Worm (Caenorhabditis elegans): ENCODE results near the gene nspe-8.

nspe-8 gene

DNA sequence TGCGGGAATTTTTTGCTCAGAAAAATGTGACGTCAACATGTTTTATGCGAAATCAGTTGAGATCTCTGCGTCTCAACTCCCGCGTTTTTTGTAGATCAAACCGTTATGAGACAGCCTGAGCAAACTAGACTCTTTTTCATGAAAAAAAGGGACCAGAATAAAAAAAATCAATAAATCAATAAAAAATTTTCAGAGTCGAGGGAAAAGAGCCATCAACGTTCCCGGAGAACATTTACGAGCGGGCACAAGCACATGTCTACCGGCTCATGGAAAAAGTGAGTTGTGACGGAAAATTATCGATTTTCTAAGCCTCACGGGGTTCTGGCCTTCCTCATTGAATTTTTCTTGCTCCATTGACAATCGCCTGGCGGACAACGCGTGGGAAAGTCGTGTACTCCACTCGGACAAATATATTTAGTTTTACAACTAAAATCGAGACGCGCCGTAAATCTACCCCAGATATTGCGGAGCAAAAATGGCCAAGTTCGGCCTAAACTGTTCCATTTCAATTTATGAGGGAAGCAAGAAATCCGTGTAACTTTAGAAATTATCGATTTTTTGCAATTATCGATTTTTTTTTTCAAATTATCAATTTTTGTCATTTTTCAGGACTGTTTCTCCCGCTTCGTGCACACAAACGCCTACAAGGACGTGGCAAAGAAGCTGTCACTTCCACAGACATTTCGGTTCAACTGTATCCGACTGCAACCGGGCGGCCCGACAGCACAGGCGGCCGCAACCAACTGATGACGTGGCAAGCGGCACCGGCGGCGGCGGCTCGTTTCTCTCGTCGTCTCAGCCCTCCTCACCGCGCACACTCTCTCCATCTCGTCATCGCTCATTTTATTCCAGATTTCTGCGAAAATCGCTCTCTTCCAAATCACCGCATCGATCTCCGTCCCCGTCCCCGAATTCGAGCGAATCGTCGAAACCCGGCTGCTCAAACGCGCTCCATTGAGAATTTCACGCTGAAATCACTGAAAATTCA, 49.4 kb upstream of the nspe-8 start (continued):
- peak; percentile 61; the same call in 1 of the 2 replicates for TF ChIP-seq egrh-3 (GFP tag; IDR thresholded peaks at IDR 0.05)
- TF ChIP-seq attf-3 (GFP tag; conservative IDR thresholded peaks at IDR 0.05), result 0 out of 2 replicates have a peak, but pooled peaks have one; percentile 8
- TF ChIP-seq mel-28 (tag; optimal IDR thresholded peaks at IDR 0.05; ENCODE audit: borderline replicate concordance), result peak; percentile 16
- no peak for TF ChIP-seq sea-2 (GFP tag; IDR thresholded peaks at IDR 0.05)
- no peak for TF ChIP-seq snpc-4 (GFP tag; optimal IDR thresholded peaks at IDR 0.05)
- peak in 1 of 4 experiments; percentile 4 for TF ChIP-seq snpc-4 (tag; optimal IDR thresholded peaks at IDR 0.05)
- no peak for TF ChIP-seq ama-1 (optimal IDR thresholded peaks at IDR 0.05)
- TF ChIP-seq ama-1 (GFP tag; optimal IDR thresholded peaks at IDR 0.05), result no peak
- TF ChIP-seq Y95B8A.8 (GFP tag; IDR thresholded peaks at IDR 0.05), result no peak
- TF ChIP-seq zfh-2 (GFP tag; conservative IDR thresholded peaks at IDR 0.05), result peak; percentile 94
- TF ChIP-seq Y79H2A.3 (GFP tag; conservative IDR thresholded peaks at IDR 0.05), result no peak
- no peak for TF ChIP-seq F23B12.7 (tag; optimal IDR thresholded peaks at IDR 0.05; ENCODE audit: insufficient read depth)
- TF ChIP-seq zim-3 (tag; optimal IDR thresholded peaks at IDR 0.05), result no peak
- TF ChIP-seq nhr-120 (GFP tag; IDR thresholded peaks at IDR 0.05), result no peak
- TF ChIP-seq attf-6 (GFP tag; IDR thresholded peaks at IDR 0.05), result no peak
- TF ChIP-seq rpc-1 (optimal IDR thresholded peaks at IDR 0.05), result no peak
- no peak for TF ChIP-seq rpc-1 (tag; optimal IDR thresholded peaks at IDR 0.05)
- TF ChIP-seq B0019.2 (GFP tag; conservative IDR thresholded peaks at IDR 0.05), result no peak
- TF ChIP-seq F57A8.1 (GFP tag; optimal IDR thresholded peaks at IDR 0.05), result no peak
- no peak for TF ChIP-seq rcor-1 (GFP tag; IDR thresholded peaks at IDR 0.05)
- peak; percentile 3; the same call in 1 of the 2 replicates for TF ChIP-seq mcd-1 (GFP tag; IDR thresholded peaks at IDR 0.05)

DNA sequence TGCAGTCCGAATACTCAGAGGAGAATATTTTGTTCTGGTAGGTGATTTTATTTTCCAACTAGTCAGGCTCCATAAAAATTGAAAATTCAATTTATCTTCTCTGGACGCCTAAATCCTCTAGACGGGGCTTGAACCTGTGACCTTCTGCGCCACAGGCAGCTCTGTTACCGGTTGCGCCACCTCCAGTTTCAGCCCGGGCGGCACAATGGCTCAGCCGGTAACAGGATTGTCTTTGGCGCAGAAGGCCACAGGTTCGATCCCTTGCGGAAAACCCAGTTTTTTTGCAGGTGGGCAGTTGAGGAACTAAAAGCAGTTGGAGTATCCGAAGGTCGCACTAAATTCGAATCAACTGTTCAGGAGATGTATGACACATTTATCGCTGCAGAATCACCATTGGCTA, 48.1 kb upstream of the nspe-8 start:
- TF ChIP-seq madf-6 (GFP tag; IDR thresholded peaks at IDR 0.05) (peak; percentile 9; the same call in 1 of the 2 replicates), F49E8.2 (tag; optimal IDR thresholded peaks at IDR 0.05; ENCODE audit: insufficient read depth) (no peak), athp-1 (tag; optimal IDR thresholded peaks at IDR 0.05) (no peak), ceh-58 (GFP tag; IDR thresholded peaks at IDR 0.05) (no peak), ceh-91 (GFP tag; IDR thresholded peaks at IDR 0.05) (no peak), attf-6 (GFP tag; IDR thresholded peaks at IDR 0.05) (no peak), dox-1 (GFP tag; IDR thresholded peaks at IDR 0.05) (peak; percentile 26; the same call in 1 of the 2 replicates), efl-1 (GFP tag; optimal IDR thresholded peaks at IDR 0.05) (no peak), cebp-2 (GFP tag; IDR thresholded peaks at IDR 0.05) (no peak), chd-7 (tag; optimal IDR thresholded peaks at IDR 0.05) (no peak), zim-3 (tag; optimal IDR thresholded peaks at IDR 0.05) (no peak), sdz-38 (tag; optimal IDR thresholded peaks at IDR 0.05) (no peak), F37B4.10 (GFP tag; IDR thresholded peaks at IDR 0.05) (no peak), akir-1 (GFP tag; optimal IDR thresholded peaks at IDR 0.05) (no peak), snpc-1.3 (tag; optimal IDR thresholded peaks at IDR 0.05; ENCODE audit: insufficient read depth) (no peak), F52B5.7 (tag; optimal IDR thresholded peaks at IDR 0.05) (no peak), unc-130 (GFP tag; optimal IDR thresholded peaks at IDR 0.05) (no peak), zfh-2 (GFP tag; conservative IDR thresholded peaks at IDR 0.05) (peak; percentile 60)

DNA sequence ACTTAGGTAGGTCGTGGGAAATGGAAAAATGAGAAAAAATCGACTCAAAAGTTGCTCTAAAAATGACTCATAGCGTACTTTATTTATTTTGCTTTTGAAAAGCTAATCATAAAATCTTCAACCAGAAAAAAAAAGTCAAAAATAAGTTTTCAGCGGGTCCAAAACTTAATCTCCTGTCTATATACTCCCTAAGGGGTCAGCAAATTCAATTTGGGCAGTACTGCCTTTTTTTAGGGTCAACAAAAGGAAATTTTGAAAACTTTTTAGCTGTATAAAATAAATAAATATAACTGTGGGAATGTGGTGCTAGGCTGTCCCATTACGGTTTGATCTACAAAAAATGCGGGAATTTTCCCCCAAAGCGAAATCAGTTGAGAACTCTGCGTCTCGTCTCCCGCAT, 47.6 kb upstream of the nspe-8 start:
- no peak for TF ChIP-seq F33H1.4 (GFP tag; IDR thresholded peaks at IDR 0.05)
- TF ChIP-seq F52B5.7 (tag; optimal IDR thresholded peaks at IDR 0.05), result no peak
- TF ChIP-seq ceh-100 (GFP tag; IDR thresholded peaks at IDR 0.05), result no peak
- no peak for TF ChIP-seq hlh-26 (GFP tag; conservative IDR thresholded peaks at IDR 0.05)
- TF ChIP-seq ceh-27 (GFP tag; optimal IDR thresholded peaks at IDR 0.05), result no peak
- TF ChIP-seq akir-1 (GFP tag; optimal IDR thresholded peaks at IDR 0.05), result no peak
- no peak for TF ChIP-seq let-607 (tag; optimal IDR thresholded peaks at IDR 0.05)
- TF ChIP-seq pbrm-1 (GFP tag; IDR thresholded peaks at IDR 0.05), result no peak
- no peak for TF ChIP-seq D2030.7 (GFP tag; IDR thresholded peaks at IDR 0.05)
- no peak for TF ChIP-seq let-526 (GFP tag; IDR thresholded peaks at IDR 0.05)
- TF ChIP-seq Y56A3A.18 (GFP tag; IDR thresholded peaks at IDR 0.05), result no peak
- TF ChIP-seq sptf-2 (GFP tag; optimal IDR thresholded peaks at IDR 0.05), result no peak
- no peak for TF ChIP-seq madf-6 (GFP tag; IDR thresholded peaks at IDR 0.05)
- no peak for TF ChIP-seq F37B4.10 (GFP tag; IDR thresholded peaks at IDR 0.05)
- no peak for TF ChIP-seq mcd-1 (GFP tag; IDR thresholded peaks at IDR 0.05)

Data from whole organism, young adult.